Fruit fly (Drosophila melanogaster): ENCODE measurements around the gene CG3288.

dm6 chr3L:20834150-20834549 lies 1.8 kb upstream of the CG3288 start:
- TF ChIP-seq CG10348 (GFP tag; IDR thresholded peaks at IDR 0.05), result no peak
- TF ChIP-seq CG12605 (GFP tag; IDR thresholded peaks at IDR 0.05), result no peak
- TF ChIP-seq CG8301 (tag; optimal IDR thresholded peaks at IDR 0.05), result no peak
- no peak for TF ChIP-seq CG9948 (tag; optimal IDR thresholded peaks at IDR 0.05)
- no peak for TF ChIP-seq Pif1A (GFP tag; optimal IDR thresholded peaks at IDR 0.05)
- TF ChIP-seq Ets98B (GFP tag; IDR thresholded peaks at IDR 0.05), result no peak
